Fruit fly (Drosophila melanogaster): ENCODE results near the gene CG33965.

CG33965 gene

dm6 chr3L:1279685-1280084 is 47.0 kb downstream of the CG33965 start (continued):
- TF ChIP-seq Hr38 (GFP tag; optimal IDR thresholded peaks at IDR 0.05) (no peak), Sox102F (GFP tag; optimal IDR thresholded peaks at IDR 0.05) (peak; percentile 7), fd59A (GFP tag; optimal IDR thresholded peaks at IDR 0.05) (peak; percentile 27), CG9139 (GFP tag; optimal IDR thresholded peaks at IDR 0.05) (no peak), CG32006 (GFP tag; optimal IDR thresholded peaks at IDR 0.05) (peak; percentile 62), acj6 (GFP tag; optimal IDR thresholded peaks at IDR 0.05) (peak; percentile 56), CG15336 (GFP tag; IDR thresholded peaks at IDR 0.05) (peak; percentile 62), fkh (GFP tag; optimal IDR thresholded peaks at IDR 0.05) (no peak), Ets21C (GFP tag; optimal IDR thresholded peaks at IDR 0.05) (no peak), Gug (GFP tag; IDR thresholded peaks at IDR 0.05) (no peak)

- TF ChIP-seq achi (GFP tag; optimal IDR thresholded peaks at IDR 0.05) (no peak), Blimp-1 (GFP tag; optimal IDR thresholded peaks at IDR 0.05) (no peak), cyc (GFP tag; optimal IDR thresholded peaks at IDR 0.05) (no peak), eg (GFP tag; IDR thresholded peaks at IDR 0.05) (no peak), OdsH (GFP tag; optimal IDR thresholded peaks at IDR 0.05) (no peak), lz (GFP tag; optimal IDR thresholded peaks at IDR 0.05) (no peak), CG10631 (GFP tag; optimal IDR thresholded peaks at IDR 0.05) (no peak), CG11294 (GFP tag; IDR thresholded peaks at IDR 0.05) (no peak), Lpt (GFP tag; optimal IDR thresholded peaks at IDR 0.05) (no peak), Hr39 (GFP tag; optimal IDR thresholded peaks at IDR 0.05) (no peak), vri (GFP tag; optimal IDR thresholded peaks at IDR 0.05) (no peak), CG4318 (GFP tag; optimal IDR thresholded peaks at IDR 0.05) (no peak), Met (GFP tag; optimal IDR thresholded peaks at IDR 0.05) (no peak), CG3032 (tag; optimal IDR thresholded peaks at IDR 0.05) (no peak), CG6792 (GFP tag; optimal IDR thresholded peaks at IDR 0.05) (no peak), CG11902 (GFP tag; optimal IDR thresholded peaks at IDR 0.05) (no peak), CG34406 (GFP tag; optimal IDR thresholded peaks at IDR 0.05) (no peak), CG6808 (GFP tag; optimal IDR thresholded peaks at IDR 0.05) (no peak), Eip93F (GFP tag; optimal IDR thresholded peaks at IDR 0.05) (no peak)
Observed at dm6 chr3L:1280890-1281622, 48.4 kb downstream of the CG33965 start.

All from whole organism, prepupa.